Worm (Caenorhabditis elegans) whole organism, late embryonic: Measurements from ENCODE around the gene miz-1.

Experiments used
- K02D7.2 ChIP-seq: sonication (generic microtip); optimal IDR thresholded peaks from 2 replicates; lab custom pipeline; 2017; ENCODE audit warnings: mild to moderate bottlenecking, missing genetic modification characterization, missing compliant biosample characterization
- K09A11.1 ChIP-seq: sonication (generic microtip); optimal IDR thresholded peaks from 2 replicates; lab custom pipeline; 2017; ENCODE audit warnings: antibody characterized with exemption, mild to moderate bottlenecking, missing genetic modification characterization, missing compliant biosample characterization; ENCODE audit not compliant: insufficient read depth
- Y22D7AL.16 ChIP-seq: sonication (generic microtip); optimal IDR thresholded peaks from 2 replicates; lab custom pipeline; 2016; ENCODE audit warnings: missing genetic modification characterization, missing compliant biosample characterization
- ama-1 ChIP-seq: fragments of 150-350 bp; optimal IDR thresholded peaks from 2 replicates; lab custom pipeline; 2014
- ceh-18 ChIP-seq: sonication (generic microtip); optimal IDR thresholded peaks from 2 replicates; lab custom pipeline; 2016; ENCODE audit warnings: missing genetic modification characterization, missing compliant biosample characterization
- ceh-19 ChIP-seq: fragments of 200-800 bp; sonication (Bioruptor generic); optimal IDR thresholded peaks from 2 replicates; lab custom pipeline; 2018; ENCODE audit warnings: mild to moderate bottlenecking, missing genetic modification characterization, missing compliant biosample characterization
- ceh-2 ChIP-seq: sonication (generic microtip); optimal IDR thresholded peaks from 2 replicates; lab custom pipeline; 2016; ENCODE audit warnings: missing genotype, missing genetic modification characterization, missing compliant biosample characterization
- ceh-24 ChIP-seq: sonication (generic microtip); optimal IDR thresholded peaks from 2 replicates; lab custom pipeline; 2016; ENCODE audit warnings: mild to moderate bottlenecking, missing genetic modification characterization, missing compliant biosample characterization
- ceh-30 ChIP-seq: fragments of 150-350 bp; optimal IDR thresholded peaks from 2 replicates; lab custom pipeline; 2014; ENCODE audit warnings: missing biosample characterization, missing genetic modification characterization
- ceh-31 ChIP-seq: sonication (generic microtip); optimal IDR thresholded peaks from 2 replicates; lab custom pipeline; 2016; ENCODE audit warnings: missing genetic modification characterization, missing compliant biosample characterization
- ceh-9 ChIP-seq: sonication (generic microtip); optimal IDR thresholded peaks from 2 replicates; lab custom pipeline; 2016; ENCODE audit warnings: mild to moderate bottlenecking, missing genetic modification characterization, inconsistent platforms, missing compliant biosample characterization
- che-1 ChIP-seq: sonication (generic microtip); optimal IDR thresholded peaks from 2 replicates; lab custom pipeline; 2016; ENCODE audit warnings: mild to moderate bottlenecking, missing genetic modification characterization, missing compliant biosample characterization
- dmd-4 ChIP-seq: sonication (generic microtip); optimal IDR thresholded peaks from 2 replicates; lab custom pipeline; 2016; ENCODE audit warnings: borderline replicate concordance, missing genetic modification characterization, missing compliant biosample characterization
- dve-1 ChIP-seq: sonication (generic microtip); optimal IDR thresholded peaks from 2 replicates; lab custom pipeline; 2017; ENCODE audit warnings: antibody characterized with exemption, mild to moderate bottlenecking, missing genetic modification characterization, missing compliant biosample characterization
- elt-2 ChIP-seq: sonication (generic microtip); optimal IDR thresholded peaks from 2 replicates; lab custom pipeline; 2016; ENCODE audit warnings: missing genetic modification reagents, missing genetic modification characterization, missing compliant biosample characterization
- elt-4 ChIP-seq: sonication (generic microtip); optimal IDR thresholded peaks from 2 replicates; lab custom pipeline; 2016; ENCODE audit warnings: missing genetic modification characterization, missing compliant biosample characterization
- ets-4 ChIP-seq: sonication (generic microtip); optimal IDR thresholded peaks from 2 replicates; lab custom pipeline; 2016; ENCODE audit warnings: missing genetic modification characterization, missing compliant biosample characterization
- fax-1 ChIP-seq: sonication (generic microtip); optimal IDR thresholded peaks from 2 replicates; lab custom pipeline; 2016; ENCODE audit warnings: missing genotype, missing genetic modification characterization, missing compliant biosample characterization
- fkh-10 ChIP-seq: fragments of 150-350 bp; optimal IDR thresholded peaks from 2 replicates; lab custom pipeline; 2014; ENCODE audit warnings: missing biosample characterization, missing genetic modification reagents, missing genetic modification characterization
- gmeb-2 ChIP-seq: sonication (generic microtip); optimal IDR thresholded peaks from 2 replicates; lab custom pipeline; 2016; ENCODE audit warnings: missing genetic modification characterization, inconsistent platforms, missing compliant biosample characterization
- hlh-30 ChIP-seq: sonication (generic microtip); optimal IDR thresholded peaks from 2 replicates; lab custom pipeline; 2017; ENCODE audit warnings: antibody characterized with exemption, missing genetic modification characterization, missing compliant biosample characterization; ENCODE audit not compliant: insufficient read depth
- lim-6 ChIP-seq: sonication (generic microtip); optimal IDR thresholded peaks from 2 replicates; lab custom pipeline; 2016; ENCODE audit warnings: missing genetic modification characterization, missing compliant biosample characterization
- madf-2 ChIP-seq: sonication (generic microtip); optimal IDR thresholded peaks from 2 replicates; lab custom pipeline; 2017; ENCODE audit warnings: missing genetic modification characterization, missing compliant biosample characterization
- nfya-1 ChIP-seq: sonication (generic microtip); optimal IDR thresholded peaks from 2 replicates; lab custom pipeline; 2017; ENCODE audit warnings: missing genetic modification characterization, mild to moderate bottlenecking, missing compliant biosample characterization, antibody characterized with exemption, moderate library complexity
- nhr-11 ChIP-seq: fragments of 150-350 bp; optimal IDR thresholded peaks from 2 replicates; lab custom pipeline; 2014; ENCODE audit warnings: missing biosample characterization, missing genetic modification characterization
- nhr-232 ChIP-seq: sonication (generic microtip); optimal IDR thresholded peaks from 2 replicates; lab custom pipeline; 2016; ENCODE audit warnings: missing genetic modification characterization, missing compliant biosample characterization
- odd-2 ChIP-seq: sonication (generic microtip); optimal IDR thresholded peaks from 2 replicates; lab custom pipeline; 2017; ENCODE audit warnings: antibody characterized with exemption, mild to moderate bottlenecking, missing genetic modification characterization, missing compliant biosample characterization
- pag-3 ChIP-seq: sonication (generic microtip); optimal IDR thresholded peaks from 2 replicates; lab custom pipeline; 2016; ENCODE audit warnings: missing compliant biosample characterization, missing genetic modification characterization, borderline replicate concordance
- pax-1 ChIP-seq: fragments of 150-350 bp; optimal IDR thresholded peaks from 2 replicates; lab custom pipeline; 2014; ENCODE audit warnings: missing biosample characterization, missing genetic modification characterization
- pros-1 ChIP-seq: fragments of 150-350 bp; optimal IDR thresholded peaks from 2 replicates; lab custom pipeline; 2014; ENCODE audit warnings: missing biosample characterization, missing genetic modification reagents, missing genetic modification characterization
- ref-2 ChIP-seq: sonication (generic microtip); optimal IDR thresholded peaks from 2 replicates; lab custom pipeline; 2016; ENCODE audit warnings: missing genetic modification characterization, missing compliant biosample characterization
- sdc-2 ChIP-seq: sonication (generic microtip); optimal IDR thresholded peaks from 2 replicates; lab custom pipeline; 2016; ENCODE audit warnings: missing genotype, missing genetic modification characterization, missing compliant biosample characterization
- sox-2 ChIP-seq: fragments of 200-800 bp; sonication (Bioruptor generic); IDR thresholded peaks from 2 replicates; pipeline ENCODE4 v1.3.6; 2022; ENCODE audit warnings: missing genetic modification reagents, missing genetic modification characterization, missing compliant biosample characterization
- sox-4 ChIP-seq: sonication (generic microtip); optimal IDR thresholded peaks from 2 replicates; lab custom pipeline; 2017; ENCODE audit warnings: mild to moderate bottlenecking, missing genetic modification characterization, inconsistent platforms, missing compliant biosample characterization
- tbx-2 ChIP-seq: sonication (generic microtip); optimal IDR thresholded peaks from 2 replicates; lab custom pipeline; 2016; ENCODE audit warnings: missing genetic modification characterization, missing compliant biosample characterization
- ttx-3 ChIP-seq: sonication (generic microtip); optimal IDR thresholded peaks from 2 replicates; lab custom pipeline; 2016; ENCODE audit warnings: missing genetic modification reagents, missing genetic modification characterization, missing compliant biosample characterization
- unc-42 ChIP-seq: sonication (generic microtip); optimal IDR thresholded peaks from 2 replicates; lab custom pipeline; 2016; ENCODE audit warnings: missing genotype, missing genetic modification characterization, missing compliant biosample characterization
- ztf-16 ChIP-seq: sonication (generic microtip); optimal IDR thresholded peaks from 2 replicates; lab custom pipeline; 2017; ENCODE audit warnings: missing genetic modification characterization, missing compliant biosample characterization

Gene miz-1

DNA sequence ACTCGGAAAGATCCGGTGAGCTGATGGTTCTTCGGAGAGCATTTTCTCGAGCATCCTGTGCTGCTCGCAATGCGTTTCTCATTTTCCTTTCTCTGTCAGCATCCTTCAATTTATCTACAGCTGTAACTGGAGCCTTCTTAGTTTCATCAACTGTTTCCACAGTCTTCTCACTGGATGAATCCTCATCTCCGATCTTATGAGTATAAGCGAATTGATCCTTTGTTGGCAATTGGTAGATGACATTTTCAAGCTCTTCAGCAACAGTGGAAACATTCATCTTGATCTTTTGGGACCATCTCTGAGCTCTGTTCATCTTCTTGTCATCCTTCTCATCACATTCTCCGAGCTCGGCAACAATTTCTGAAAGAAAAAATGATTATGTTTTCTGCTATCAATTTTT, 32.9 kb upstream of the miz-1 start:
- TF ChIP-seq ref-2 (tag; lab: Kevin White, UChicago): no peak
- TF ChIP-seq pros-1 (tag; lab: Kevin White, UChicago): no peak
- no peak for TF ChIP-seq gmeb-2
- TF ChIP-seq elt-4: no peak
- TF ChIP-seq nhr-232: no peak
- TF ChIP-seq che-1: no peak
- TF ChIP-seq fax-1 (tag; lab: Kevin White, UChicago): no peak
- no peak for TF ChIP-seq odd-2
- TF ChIP-seq ztf-16 (tag; lab: Kevin White, UChicago): no peak
- no peak for TF ChIP-seq sox-2 (GFP tag; lab: Robert Waterston, UW)
- TF ChIP-seq ceh-31 (tag; lab: Kevin White, UChicago): no peak
- TF ChIP-seq pag-3 (tag; lab: Kevin White, UChicago): no peak
- TF ChIP-seq Y22D7AL.16: no peak

DNA sequence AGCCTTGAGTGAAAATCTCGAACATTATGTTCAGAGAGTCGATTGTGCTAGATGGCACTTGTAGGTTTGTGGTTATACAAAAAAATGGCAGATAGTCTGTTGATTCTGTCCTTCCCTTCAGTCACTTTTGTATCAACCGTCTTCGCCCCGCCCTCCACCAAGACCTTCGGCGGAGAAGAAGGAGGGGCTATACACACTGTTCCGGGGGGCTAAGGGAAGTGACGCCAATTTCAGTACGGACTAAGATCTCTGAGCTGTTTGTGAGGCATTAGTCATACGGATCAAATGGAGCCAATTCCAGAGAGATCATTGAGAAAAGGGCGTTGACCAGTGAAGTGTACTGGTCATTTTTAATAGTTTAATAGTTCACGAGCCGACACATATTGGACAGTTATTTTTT, 31.6 kb upstream of the miz-1 start, which contains the start of gene swt-3:
Gene swt-3, minus strand, starts transcription at position 101 of the 400 bp plus-strand sequence.
- TF ChIP-seq K02D7.2 (tag; lab: Kevin White, UChicago) (no peak), tbx-2 (tag; lab: Kevin White, UChicago) (no peak), sdc-2 (tag; lab: Kevin White, UChicago) (no peak), fkh-10 (GFP tag; lab: Kevin White, UChicago) (no peak), sox-4 (tag; lab: Kevin White, UChicago) (no peak), ama-1 (lab: Kevin White, UChicago) (no peak), ceh-9 (tag; lab: Kevin White, UChicago) (no peak), pax-1 (tag; lab: Kevin White, UChicago) (no peak), dve-1 (tag; lab: Kevin White, UChicago) (no peak), nfya-1 (tag; lab: Kevin White, UChicago) (no peak), nhr-11 (tag; lab: Kevin White, UChicago) (no peak), K09A11.1 (tag; lab: Kevin White, UChicago) (no peak), madf-2 (tag; lab: Kevin White, UChicago) (no peak), ets-4 (no peak), pag-3 (tag; lab: Kevin White, UChicago) (no peak), ceh-30 (tag; lab: Kevin White, UChicago) (no peak)

DNA sequence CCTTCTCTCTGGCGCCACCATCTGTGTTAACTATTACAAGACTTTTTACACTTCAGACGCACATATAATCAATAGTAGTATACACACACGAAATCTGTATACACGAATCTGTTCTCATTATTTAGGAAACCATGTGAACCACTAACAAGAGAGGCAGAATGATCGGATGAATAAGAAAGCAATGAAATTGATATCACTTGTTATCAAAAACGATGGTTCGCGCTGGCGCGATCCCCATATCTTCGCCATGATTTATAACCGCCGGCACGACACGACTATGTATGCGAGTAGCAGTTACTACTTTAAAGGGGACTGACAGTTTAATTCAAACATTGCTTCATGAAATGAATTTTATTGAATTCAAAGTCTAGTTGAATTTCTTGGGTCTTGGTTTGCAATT, 30.9 kb upstream of the miz-1 start:
- no peak for TF ChIP-seq dve-1 (tag; lab: Kevin White, UChicago)
- TF ChIP-seq nfya-1 (tag; lab: Kevin White, UChicago): no peak

DNA sequence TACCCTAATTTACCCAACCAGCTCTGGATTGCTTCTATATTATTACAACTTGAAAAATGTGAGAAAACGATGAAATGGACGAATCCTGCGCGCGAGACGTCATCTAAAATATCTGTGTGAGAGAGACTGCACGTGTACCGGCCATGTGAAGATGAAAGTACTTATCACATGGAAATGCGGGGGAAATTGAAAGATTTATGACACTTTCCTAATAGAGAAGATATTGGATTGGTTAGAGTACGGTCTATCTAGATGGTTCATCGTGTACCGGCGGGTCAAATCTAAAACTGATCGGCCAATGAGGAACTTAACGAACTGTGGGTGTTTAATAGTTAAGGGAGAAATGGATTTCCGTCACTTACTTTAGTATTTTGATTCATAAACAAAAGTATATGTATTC, 30.2 kb upstream of the miz-1 start:
- TF ChIP-seq ama-1 (lab: Kevin White, UChicago) (no peak), dmd-4 (tag; lab: Kevin White, UChicago) (no peak), ttx-3 (tag; lab: Kevin White, UChicago) (no peak), elt-2 (no peak), dve-1 (tag; lab: Kevin White, UChicago) (no peak), ceh-2 (tag; lab: Kevin White, UChicago) (no peak), fax-1 (tag; lab: Kevin White, UChicago) (no peak), hlh-30 (no peak), ceh-24 (tag; lab: Kevin White, UChicago) (no peak), unc-42 (no peak), pag-3 (tag; lab: Kevin White, UChicago) (no peak), ceh-18 (tag; lab: Kevin White, UChicago) (no peak), nfya-1 (tag; lab: Kevin White, UChicago) (no peak), lim-6 (tag; lab: Kevin White, UChicago) (no peak), gmeb-2 (no peak), ceh-19 (GFP tag; lab: Kevin White, UChicago) (no peak), ceh-31 (tag; lab: Kevin White, UChicago) (no peak)
- TF ChIP-seq, all 69 proteins: peak for 0
